Worm (Caenorhabditis elegans) whole organism, L1 larva: ENCODE data around the gene mfn-1.

ENCODE experiments used
- ces-1 ChIP-seq: fragments of 150-350 bp; optimal IDR thresholded peaks from 2 replicates; lab custom pipeline; 2014; ENCODE audit warnings: missing biosample characterization, missing genetic modification reagents, missing genetic modification characterization
- lin-15B ChIP-seq: fragments of 150-350 bp; sonication (generic microtip); optimal IDR thresholded peaks from 3 replicates; lab custom pipeline; 2014; ENCODE audit warnings: missing biosample characterization, missing genetic modification characterization
- lin-35 ChIP-seq, 2 experiments: fragments of 150-350 bp; optimal IDR thresholded peaks; 2 replicates each; lab custom pipeline; 2014; ENCODE audit warnings: missing biosample characterization in 2 of 2, missing genetic modification characterization in 2 of 2, missing genetic modification reagents in 2 of 2
- nhr-20 ChIP-seq: sonication (generic microtip); optimal IDR thresholded peaks from 2 replicates; lab custom pipeline; 2016; ENCODE audit warnings: mild to moderate bottlenecking, missing genetic modification characterization, missing compliant biosample characterization
- unc-30 ChIP-seq: sonication (generic microtip); optimal IDR thresholded peaks from 2 replicates; lab custom pipeline; 2017; ENCODE audit warnings: missing biosample characterization, missing genetic modification characterization

DNA sequence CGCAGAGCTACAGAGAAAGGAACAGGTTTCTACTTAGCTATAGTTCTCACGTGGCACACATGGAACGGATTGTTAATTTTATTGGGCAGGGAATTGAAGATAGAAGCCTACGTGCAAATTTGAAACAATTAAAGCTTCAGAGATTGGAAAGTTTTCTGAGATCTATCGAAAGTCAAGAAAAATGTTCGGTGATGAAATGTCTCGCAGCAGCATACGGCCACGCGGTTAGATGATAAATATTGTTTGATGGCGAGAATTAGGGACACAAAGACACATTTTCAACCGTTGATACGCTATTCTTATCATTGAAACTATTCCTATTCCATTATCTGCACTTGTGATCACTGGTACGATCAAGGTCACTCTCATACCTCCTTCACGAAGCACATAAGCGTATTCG is 726 bp upstream of the mfn-1 start:
- no peak for TF ChIP-seq unc-30 (tag; lab: Kevin White, UChicago)
- TF ChIP-seq lin-15B (tag; lab: Kevin White, UChicago): no peak
- no peak for TF ChIP-seq ces-1 (GFP tag; lab: Kevin White, UChicago)
- peak; percentile 65 for TF ChIP-seq nhr-20 (tag; lab: Kevin White, UChicago)
- TF ChIP-seq lin-35 (GFP tag; optimal IDR thresholded peaks at IDR 0.05; lab: Kevin White, UChicago): peak in 1 of 2 experiments; percentile 56
